Worm (Caenorhabditis elegans): ENCODE results near the gene clec-206.

Gene clec-206

DNA sequence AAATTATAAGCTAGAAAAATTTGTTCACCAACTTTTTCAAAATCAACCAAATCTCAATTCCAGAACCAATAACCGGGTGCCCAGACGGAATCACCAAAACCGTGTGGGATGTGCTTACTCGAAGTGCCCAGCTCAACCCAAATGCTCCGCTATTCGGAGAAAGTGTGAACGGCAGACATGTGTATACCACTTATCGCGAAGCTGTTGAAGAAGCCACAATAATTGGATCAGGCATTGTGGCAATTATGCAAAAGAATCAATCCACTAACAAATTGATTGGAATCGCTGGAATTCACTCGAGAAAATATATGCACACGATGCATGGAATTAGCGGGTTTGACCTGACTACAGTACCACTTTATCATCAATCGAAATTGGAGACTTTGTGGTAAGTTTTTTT is 34.4 kb downstream of the clec-206 start:
- TF ChIP-seq fkh-4 (tag; optimal IDR thresholded peaks at IDR 0.05; ENCODE audit: borderline replicate concordance) (no peak), nhr-11 (tag; optimal IDR thresholded peaks at IDR 0.05) (no peak), unc-98 (GFP tag; IDR thresholded peaks at IDR 0.05) (no peak), irx-1 (tag; optimal IDR thresholded peaks at IDR 0.05) (no peak), nhr-84 (tag; optimal IDR thresholded peaks at IDR 0.05) (no peak), blmp-1 (tag; optimal IDR thresholded peaks at IDR 0.05) (no peak)

DNA sequence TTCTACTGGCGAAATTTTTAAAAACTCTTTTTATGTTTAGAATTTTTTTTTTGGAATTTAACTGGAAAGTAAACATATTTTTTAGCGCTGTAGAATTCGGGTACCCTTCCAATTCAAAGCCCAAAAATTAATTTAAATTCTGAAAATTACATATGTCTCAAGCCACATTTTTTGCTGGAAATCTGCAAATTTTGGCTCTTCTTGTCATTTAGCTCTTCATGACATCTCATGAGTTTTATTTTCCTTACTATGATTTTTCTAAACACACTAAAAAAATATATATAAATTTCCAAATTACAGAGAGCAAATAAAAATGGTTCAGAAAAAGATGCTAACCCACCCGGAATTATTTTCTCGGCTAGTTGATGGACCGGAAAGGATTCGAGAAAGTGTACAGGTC is 34.9 kb downstream of the clec-206 start, which contains the start of gene acs-3:
Gene acs-3 (plus strand): TSS at position 301 of the 400 bp plus-strand sequence.
- TF ChIP-seq nhr-71 (tag; optimal IDR thresholded peaks at IDR 0.05) = no peak
- no peak for TF ChIP-seq jun-1 (tag; optimal IDR thresholded peaks at IDR 0.05)
- no peak for TF ChIP-seq pqm-1 (tag; optimal IDR thresholded peaks at IDR 0.05)
- no peak for TF ChIP-seq ceh-90 (tag; optimal IDR thresholded peaks at IDR 0.05)
- no peak for TF ChIP-seq unc-130 (tag; optimal IDR thresholded peaks at IDR 0.05)
- TF ChIP-seq fkh-10 (GFP tag; optimal IDR thresholded peaks at IDR 0.05) = no peak
- no peak for TF ChIP-seq unc-30 (tag; optimal IDR thresholded peaks at IDR 0.05)
- no peak for TF ChIP-seq lin-14 (GFP tag; optimal IDR thresholded peaks at IDR 0.05)
- no peak for TF ChIP-seq zip-4 (GFP tag; optimal IDR thresholded peaks at IDR 0.05)
- TF ChIP-seq blmp-1 (tag; optimal IDR thresholded peaks at IDR 0.05) = no peak
- no peak for TF ChIP-seq fkh-4 (tag; optimal IDR thresholded peaks at IDR 0.05; ENCODE audit: borderline replicate concordance)
- no peak for TF ChIP-seq hpl-2 (GFP tag; optimal IDR thresholded peaks at IDR 0.05)
- no peak for TF ChIP-seq snu-23 (GFP tag; optimal IDR thresholded peaks at IDR 0.05)
- no peak for TF ChIP-seq hlh-17 (GFP tag; optimal IDR thresholded peaks at IDR 0.05; ENCODE audit: borderline replicate concordance)
- no peak for TF ChIP-seq ceh-88 (GFP tag; IDR thresholded peaks at IDR 0.05)
- no peak for TF ChIP-seq sox-4 (tag; optimal IDR thresholded peaks at IDR 0.05)
- no peak for TF ChIP-seq skn-1 (tag; optimal IDR thresholded peaks at IDR 0.05)
- no peak for TF ChIP-seq mdl-1 (tag; optimal IDR thresholded peaks at IDR 0.05)

DNA sequence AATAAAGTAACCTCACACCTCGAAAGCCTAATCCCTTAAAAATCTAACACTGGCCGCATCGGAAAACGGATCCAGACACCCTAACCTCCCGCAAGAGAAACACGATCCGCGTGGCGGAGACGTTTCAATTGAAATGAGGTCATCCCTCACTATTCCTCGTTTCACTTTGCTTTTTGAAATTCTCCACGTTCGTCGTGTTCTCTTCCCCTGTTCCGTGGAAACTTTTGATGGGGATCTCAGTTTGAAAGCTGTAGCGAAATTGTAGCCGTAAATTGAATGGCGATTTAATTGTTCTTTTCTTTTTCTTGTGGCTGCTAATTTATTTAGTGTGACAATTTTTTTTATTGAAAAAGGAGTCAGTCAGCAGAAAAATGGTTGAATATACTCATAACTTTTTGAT is 35.3 kb downstream of the clec-206 start:
- TF ChIP-seq xbp-1 (tag; optimal IDR thresholded peaks at IDR 0.05) = no peak
- no peak for TF ChIP-seq efl-3 (GFP tag; optimal IDR thresholded peaks at IDR 0.05)
- TF ChIP-seq grh-1 (GFP tag; IDR thresholded peaks at IDR 0.05) = no peak
- peak; percentile 51 for TF ChIP-seq blmp-1 (tag; optimal IDR thresholded peaks at IDR 0.05)

DNA sequence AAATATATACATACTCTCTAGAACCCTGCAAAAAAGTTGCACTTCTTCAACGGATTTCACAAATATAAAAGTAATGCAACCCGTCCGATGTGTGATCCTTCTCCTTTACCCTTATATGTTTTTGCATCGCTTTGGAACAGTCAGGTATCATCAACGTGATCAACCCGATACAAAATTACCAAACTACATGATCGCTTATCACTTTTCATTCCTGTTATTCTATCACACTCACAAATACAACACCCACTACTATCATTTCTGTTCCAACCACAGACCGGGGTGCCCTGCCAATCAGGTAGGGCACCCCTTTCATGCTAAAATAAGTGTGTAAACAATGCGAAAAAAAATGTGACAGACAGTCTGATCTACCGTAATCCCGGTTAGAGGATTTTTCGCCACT is 37.2 kb downstream of the clec-206 start:
- no peak for TF ChIP-seq lin-14 (GFP tag; optimal IDR thresholded peaks at IDR 0.05)
- no peak for TF ChIP-seq mep-1 (tag; optimal IDR thresholded peaks at IDR 0.05)
- TF ChIP-seq unc-62 (GFP tag; optimal IDR thresholded peaks at IDR 0.05) = no peak
- no peak for TF ChIP-seq elt-3 (tag; optimal IDR thresholded peaks at IDR 0.05)
- no peak for TF ChIP-seq nhr-90 (tag; optimal IDR thresholded peaks at IDR 0.05; ENCODE audit: poor library complexity)
- TF ChIP-seq nhr-20 (tag; optimal IDR thresholded peaks at IDR 0.05) = no peak
- no peak for TF ChIP-seq dpl-1 (GFP tag; optimal IDR thresholded peaks at IDR 0.05)

DNA sequence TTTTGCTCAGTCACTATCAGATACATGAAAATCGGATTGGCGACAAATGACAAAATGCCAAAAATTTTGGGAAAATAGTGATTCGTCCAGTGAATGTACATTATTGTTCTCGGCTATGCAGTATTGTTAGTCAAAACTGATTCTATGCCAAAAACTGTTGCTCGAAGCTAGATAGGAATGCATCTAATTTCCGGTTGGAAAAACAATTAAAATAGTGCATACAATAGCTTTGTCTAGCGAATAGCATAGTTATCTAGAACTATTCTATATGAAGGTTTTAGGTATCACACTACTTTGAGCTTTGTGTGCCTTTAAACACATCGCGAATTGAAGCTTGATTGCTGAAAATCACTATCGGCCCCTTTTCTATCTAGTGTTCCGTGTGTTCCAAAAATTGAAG is 39.3 kb downstream of the clec-206 start, which contains the start of gene srj-15:
Gene srj-15 (minus strand): TSS at position 101 of the 400 bp plus-strand sequence.
- TF ChIP-seq swsn-7 (tag; optimal IDR thresholded peaks at IDR 0.05) (no peak), hpl-2 (GFP tag; optimal IDR thresholded peaks at IDR 0.05) (no peak), C16A3.4 (tag; optimal IDR thresholded peaks at IDR 0.05) (no peak), aly-2 (tag; optimal IDR thresholded peaks at IDR 0.05) (no peak), ztf-11 (tag; optimal IDR thresholded peaks at IDR 0.05) (no peak), fos-1 (tag; optimal IDR thresholded peaks at IDR 0.05) (no peak), nhr-12 (tag; optimal IDR thresholded peaks at IDR 0.05) (no peak)

Measured in whole organism, L1 larva.